Worm (Caenorhabditis elegans) whole organism, midembryonic: ENCODE measurements around the gene F43D2.7.

ENCODE experiments used
- T22C8.4 ChIP-seq: fragments of 200-800 bp; sonication (Bioruptor generic); IDR thresholded peaks from 2 replicates; pipeline ENCODE4 v1.3.6; 2022; ENCODE audit warnings: missing genetic modification characterization, missing compliant biosample characterization
- cog-1 ChIP-seq: sonication (generic microtip); optimal IDR thresholded peaks from 2 replicates; lab custom pipeline; 2016; ENCODE audit warnings: missing genetic modification characterization, missing compliant biosample characterization
- flt-1 ChIP-seq: fragments of 200-800 bp; sonication (Bioruptor generic); IDR thresholded peaks from 2 replicates; pipeline ENCODE4 v1.3.6; 2022; ENCODE audit warnings: missing genetic modification characterization, missing compliant biosample characterization
- klf-2 ChIP-seq: fragments of 200-800 bp; sonication (Bioruptor generic); conservative IDR thresholded peaks from 2 replicates; pipeline ENCODE4 v1.3.6; 2022; ENCODE audit warnings: missing genetic modification reagents, missing genetic modification characterization, missing compliant biosample characterization
- med-1 ChIP-seq: sonication (generic microtip); optimal IDR thresholded peaks from 2 replicates; lab custom pipeline; 2017; ENCODE audit warnings: missing genetic modification characterization, mild to moderate bottlenecking, missing compliant biosample characterization, antibody characterized with exemption, missing genetic modification reagents; ENCODE audit not compliant: insufficient read depth
- ref-1 ChIP-seq: fragments of 200-800 bp; sonication (Bioruptor generic); conservative IDR thresholded peaks from 2 replicates; pipeline ENCODE4 v1.3.6; 2022; ENCODE audit warnings: missing genetic modification reagents, missing genetic modification characterization, missing compliant biosample characterization
- tab-1 ChIP-seq: fragments of 200-800 bp; sonication (Bioruptor generic); IDR thresholded peaks from 2 replicates; pipeline ENCODE4 v1.3.6; 2022; ENCODE audit warnings: missing genetic modification characterization, missing compliant biosample characterization
- ztf-23 ChIP-seq: fragments of 200-800 bp; sonication (Bioruptor generic); IDR thresholded peaks from 2 replicates; pipeline ENCODE4 v1.3.6; 2022; ENCODE audit warnings: missing genetic modification reagents, missing genetic modification characterization, missing compliant biosample characterization
- ztf-29 ChIP-seq: fragments of 200-800 bp; sonication (Bioruptor generic); IDR thresholded peaks from 2 replicates; pipeline ENCODE4 v1.3.6; 2022; ENCODE audit warnings: missing genetic modification reagents, missing genetic modification characterization, missing compliant biosample characterization

The F43D2.7 gene

DNA sequence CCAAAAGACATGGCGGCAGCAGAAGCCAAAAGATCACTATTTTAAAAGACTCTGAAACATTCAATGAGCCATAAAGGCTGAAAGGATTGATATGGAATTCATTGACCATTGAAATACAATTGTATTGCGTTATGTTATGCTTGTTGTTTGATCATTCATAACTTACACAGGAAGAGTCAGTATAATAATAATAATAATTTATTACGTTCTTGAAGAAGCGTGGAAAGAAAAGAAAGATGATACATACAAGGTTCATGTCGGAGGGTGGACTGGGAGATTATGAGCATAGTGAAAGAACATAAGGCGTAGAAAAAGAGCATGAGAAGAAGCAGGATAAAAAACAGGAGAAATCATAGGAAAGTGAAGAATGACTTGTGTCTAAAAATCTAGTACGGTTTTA is at the start of gene F43D2.7:
F43D2.7 (minus strand) TSS at position 101 of the 400 bp plus-strand sequence.
- no peak for TF ChIP-seq cog-1 (tag; lab: Kevin White, UChicago)
- TF ChIP-seq tab-1 (GFP tag; lab: Robert Waterston, UW) = no peak
- no peak for TF ChIP-seq ztf-23 (GFP tag; lab: Robert Waterston, UW)
- TF ChIP-seq med-1 (GFP tag; lab: Kevin White, UChicago) = no peak
- TF ChIP-seq ztf-29 (GFP tag; lab: Robert Waterston, UW) = no peak
- TF ChIP-seq T22C8.4 = no peak
- no peak for TF ChIP-seq klf-2 (GFP tag; lab: Robert Waterston, UW)
- TF ChIP-seq flt-1 (GFP tag; lab: Robert Waterston, UW) = no peak
- TF ChIP-seq ref-1 = no peak

DNA sequence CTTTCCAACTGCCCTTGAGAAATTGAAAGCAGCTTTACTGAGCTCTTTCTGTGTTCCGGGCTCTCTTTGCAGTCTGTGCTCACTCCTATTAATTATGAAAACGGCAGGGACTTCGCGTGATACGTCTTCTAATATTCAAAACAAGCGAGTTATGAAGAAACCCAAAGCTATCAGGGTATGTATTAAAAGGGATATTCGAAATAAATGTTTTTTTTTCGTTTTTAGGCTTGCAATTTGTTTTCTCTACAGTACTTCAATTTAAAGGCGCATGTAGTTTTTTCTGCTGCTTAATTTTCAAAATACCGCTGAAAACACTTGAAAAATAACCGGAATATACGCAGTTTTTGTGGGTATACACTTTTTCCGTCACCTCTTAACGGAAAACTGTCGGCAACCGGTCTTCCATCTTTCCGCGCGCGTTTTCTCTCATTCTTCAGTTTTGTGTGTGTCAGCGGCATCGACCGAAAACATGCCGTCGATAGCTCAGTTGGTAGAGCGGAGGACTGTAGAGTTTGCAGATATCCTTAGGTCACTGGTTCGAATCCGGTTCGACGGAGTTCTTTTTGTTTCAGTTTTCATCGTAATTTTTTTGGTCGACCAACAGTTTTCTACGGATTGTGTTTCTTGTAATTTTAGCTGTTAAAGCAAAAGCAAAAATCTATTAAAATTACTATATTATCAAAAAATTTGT is 49.2 kb upstream of the F43D2.7 start, which contains the start of gene gasr-8:
gasr-8 (plus strand) TSS at position 51 of the 691 bp plus-strand sequence.
- TF ChIP-seq cog-1 (tag; lab: Kevin White, UChicago) = no peak
- peak; percentile 34; the same call in 1 of the 2 replicates for TF ChIP-seq T22C8.4
- TF ChIP-seq klf-2 (GFP tag; lab: Robert Waterston, UW) = 0 out of 2 replicates have a peak, but pooled peaks have one; percentile 61
- TF ChIP-seq ztf-29 (GFP tag; lab: Robert Waterston, UW) = no peak
- TF ChIP-seq flt-1 (GFP tag; lab: Robert Waterston, UW) = peak; percentile 88
- peak; percentile 79 for TF ChIP-seq tab-1 (GFP tag; lab: Robert Waterston, UW)
- TF ChIP-seq ref-1 = no peak
- no peak for TF ChIP-seq ztf-23 (GFP tag; lab: Robert Waterston, UW)
- TF ChIP-seq med-1 (GFP tag; lab: Kevin White, UChicago) = peak; percentile 2

DNA sequence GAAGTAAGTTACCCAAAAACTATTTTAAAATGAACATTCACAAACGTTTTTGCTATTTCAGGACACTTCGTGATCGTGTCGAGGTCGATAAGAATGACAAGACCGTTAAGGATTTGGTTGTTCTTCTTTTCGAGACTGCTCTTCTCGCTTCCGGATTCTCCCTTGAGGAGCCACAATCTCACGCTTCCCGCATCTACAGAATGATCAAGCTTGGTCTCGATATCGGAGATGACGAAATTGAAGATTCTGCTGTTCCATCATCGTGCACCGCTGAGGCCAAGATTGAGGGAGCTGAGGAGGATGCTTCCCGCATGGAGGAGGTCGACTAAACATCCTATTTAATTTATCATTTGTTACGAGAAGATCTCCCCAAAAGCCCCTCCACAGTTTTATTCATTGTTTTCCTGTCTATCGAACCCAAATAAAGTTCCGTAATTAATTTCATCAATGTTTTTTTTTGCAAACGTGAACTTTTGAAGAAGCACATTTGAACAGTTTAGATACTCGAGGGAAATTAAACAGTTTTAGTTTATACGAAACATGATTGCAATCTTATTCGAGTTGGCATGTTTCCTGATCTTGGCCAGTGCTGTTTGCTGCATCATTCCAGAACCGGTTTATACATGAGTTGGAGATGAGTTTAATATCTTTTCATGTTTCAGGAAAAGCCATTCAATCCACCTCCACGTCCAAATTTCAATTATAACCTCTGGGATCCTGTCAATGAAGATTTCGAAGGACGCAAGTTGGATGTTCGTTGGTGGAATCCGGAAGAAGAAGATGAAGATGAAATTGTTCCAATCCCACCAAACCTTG is 48.3 kb upstream of the F43D2.7 start, which contains the start of gene C47E8.11:
C47E8.11 (plus strand) TSS at position 520 of the 816 bp plus-strand sequence.
- TF ChIP-seq klf-2 (GFP tag; lab: Robert Waterston, UW) (no peak), flt-1 (GFP tag; lab: Robert Waterston, UW) (no peak), ref-1 (no peak), ztf-23 (GFP tag; lab: Robert Waterston, UW) (no peak), cog-1 (tag; lab: Kevin White, UChicago) (no peak), med-1 (GFP tag; lab: Kevin White, UChicago) (no peak), T22C8.4 (no peak), ztf-29 (GFP tag; lab: Robert Waterston, UW) (no peak), tab-1 (GFP tag; lab: Robert Waterston, UW) (no peak)

DNA sequence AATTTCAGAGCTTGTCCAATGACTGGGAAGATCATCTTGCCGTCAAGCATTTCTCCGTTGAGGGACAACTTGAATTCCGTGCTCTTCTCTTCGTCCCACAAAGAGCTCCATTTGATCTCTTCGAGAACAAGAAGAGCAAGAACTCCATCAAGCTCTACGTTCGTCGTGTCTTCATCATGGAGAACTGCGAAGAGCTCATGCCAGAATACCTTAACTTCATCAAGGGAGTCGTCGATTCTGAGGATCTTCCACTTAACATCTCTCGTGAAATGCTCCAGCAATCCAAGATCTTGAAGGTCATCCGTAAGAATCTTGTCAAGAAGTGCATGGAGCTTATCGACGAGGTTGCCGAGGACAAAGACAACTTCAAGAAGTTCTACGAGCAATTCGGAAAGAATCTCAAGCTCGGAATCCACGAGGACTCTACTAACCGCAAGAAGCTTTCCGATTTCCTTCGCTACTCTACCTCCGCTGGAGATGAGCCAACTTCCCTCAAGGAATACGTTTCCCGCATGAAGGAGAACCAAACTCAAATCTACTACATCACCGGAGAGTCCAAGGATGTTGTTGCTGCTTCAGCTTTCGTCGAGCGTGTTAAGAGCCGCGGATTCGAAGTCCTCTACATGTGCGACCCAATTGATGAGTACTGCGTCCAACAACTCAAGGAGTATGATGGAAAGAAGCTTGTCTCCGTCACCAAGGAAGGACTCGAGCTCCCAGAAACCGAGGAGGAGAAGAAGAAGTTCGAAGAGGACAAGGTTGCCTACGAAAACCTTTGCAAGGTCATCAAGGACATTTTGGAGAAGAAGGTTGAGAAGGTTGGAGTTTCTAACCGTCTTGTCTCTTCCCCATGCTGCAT is 47.4 kb upstream of the F43D2.7 start:
- no peak for TF ChIP-seq flt-1 (GFP tag; lab: Robert Waterston, UW)
- TF ChIP-seq tab-1 (GFP tag; lab: Robert Waterston, UW) = no peak
- TF ChIP-seq cog-1 (tag; lab: Kevin White, UChicago) = no peak
- no peak for TF ChIP-seq ztf-29 (GFP tag; lab: Robert Waterston, UW)
- no peak for TF ChIP-seq T22C8.4
- no peak for TF ChIP-seq ref-1
- TF ChIP-seq med-1 (GFP tag; lab: Kevin White, UChicago) = no peak
- no peak for TF ChIP-seq klf-2 (GFP tag; lab: Robert Waterston, UW)
- TF ChIP-seq ztf-23 (GFP tag; lab: Robert Waterston, UW) = no peak

DNA sequence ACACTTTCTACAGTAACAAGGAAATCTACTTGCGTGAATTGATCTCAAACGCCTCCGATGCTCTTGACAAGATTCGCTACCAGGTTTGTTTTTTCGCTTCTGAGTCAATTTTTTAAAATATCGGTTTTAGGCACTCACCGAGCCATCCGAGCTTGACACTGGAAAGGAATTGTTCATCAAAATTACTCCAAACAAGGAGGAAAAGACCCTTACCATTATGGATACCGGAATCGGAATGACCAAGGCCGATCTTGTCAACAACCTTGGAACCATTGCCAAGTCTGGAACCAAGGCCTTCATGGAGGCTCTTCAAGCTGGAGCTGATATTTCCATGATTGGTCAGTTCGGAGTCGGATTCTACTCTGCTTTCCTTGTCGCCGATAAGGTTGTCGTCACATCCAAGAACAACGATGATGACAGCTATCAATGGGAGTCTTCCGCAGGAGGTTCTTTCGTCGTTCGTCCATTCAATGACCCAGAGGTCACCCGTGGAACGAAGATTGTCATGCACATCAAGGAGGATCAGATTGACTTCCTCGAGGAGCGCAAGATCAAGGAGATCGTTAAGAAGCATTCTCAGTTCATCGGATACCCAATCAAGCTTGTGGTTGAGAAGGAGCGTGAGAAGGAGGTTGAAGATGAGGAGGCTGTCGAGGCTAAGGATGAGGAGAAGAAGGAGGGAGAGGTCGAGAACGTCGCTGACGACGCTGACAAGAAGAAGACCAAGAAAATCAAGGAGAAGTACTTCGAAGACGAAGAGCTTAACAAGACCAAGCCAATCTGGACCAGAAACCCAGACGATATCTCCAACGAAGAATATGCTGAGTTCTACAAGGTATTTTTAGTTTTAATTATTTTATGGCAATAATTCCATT is 46.5 kb upstream of the F43D2.7 start:
- TF ChIP-seq ztf-23 (GFP tag; lab: Robert Waterston, UW) (no peak), ref-1 (no peak), cog-1 (tag; lab: Kevin White, UChicago) (no peak), tab-1 (GFP tag; lab: Robert Waterston, UW) (no peak), T22C8.4 (no peak), med-1 (GFP tag; lab: Kevin White, UChicago) (no peak), ztf-29 (GFP tag; lab: Robert Waterston, UW) (no peak), klf-2 (GFP tag; lab: Robert Waterston, UW) (no peak), flt-1 (GFP tag; lab: Robert Waterston, UW) (no peak)

DNA sequence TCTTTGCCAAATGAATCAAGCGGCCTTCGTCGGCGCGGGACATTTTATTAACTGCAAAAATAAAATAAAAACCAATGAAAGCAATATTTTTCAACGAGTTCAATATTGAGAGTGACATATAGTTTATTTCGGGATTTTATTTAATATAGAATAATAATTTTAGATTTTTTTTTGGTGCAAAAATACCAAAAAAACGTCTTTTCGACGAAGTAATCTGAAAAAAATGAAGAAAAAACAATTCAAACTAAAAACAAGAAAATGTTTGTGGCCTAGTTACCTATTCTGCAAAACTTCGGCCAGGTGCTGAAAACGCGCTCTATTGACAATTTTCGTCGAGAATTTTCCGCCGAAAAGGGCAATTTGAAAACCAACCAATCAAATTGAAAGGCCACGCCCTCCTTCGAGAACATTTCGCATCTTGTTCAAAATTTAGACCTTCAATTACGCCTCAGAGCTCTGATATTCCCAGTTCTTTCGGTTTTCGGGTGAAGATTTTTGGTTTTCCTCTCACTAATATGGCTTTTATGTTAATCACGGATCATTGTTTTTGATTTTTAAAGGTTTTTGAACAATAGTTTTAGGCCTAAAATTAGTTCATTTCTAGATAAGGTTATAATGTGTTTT is 45.6 kb upstream of the F43D2.7 start, which contains the start of gene C47E8.4:
C47E8.4 (minus strand) TSS at position 51 of the 624 bp plus-strand sequence.
- TF ChIP-seq cog-1 (tag; lab: Kevin White, UChicago) (peak; percentile 90), ztf-23 (GFP tag; lab: Robert Waterston, UW) (peak; percentile 88), tab-1 (GFP tag; lab: Robert Waterston, UW) (no peak), ztf-29 (GFP tag; lab: Robert Waterston, UW) (no peak), T22C8.4 (0 out of 2 replicates have a peak, but pooled peaks have one; percentile 50), klf-2 (GFP tag; lab: Robert Waterston, UW) (no peak), flt-1 (GFP tag; lab: Robert Waterston, UW) (peak; percentile 69), ref-1 (no peak)
